Fruit fly (Drosophila melanogaster): Measurements from ENCODE around the gene CG40472.
A peak's percentile ranks its signal among the peaks of the same experiment; 100 is the strongest.

CG40472 gene

dm6 chr3L:24926882-24927281 is at the start of gene CG40472:
CG40472 (plus strand) TSS chr3L:24927130.
- TF ChIP-seq CG14711 (tag; optimal IDR thresholded peaks at IDR 0.05) (no peak), Mnt (GFP tag; optimal IDR thresholded peaks at IDR 0.05) (no peak)

dm6 chr3L:24974970-24975369 is 48.0 kb downstream of the CG40472 start:
- TF ChIP-seq kay (GFP tag; ENCODE audit: borderline replicate concordance) (peak; percentile 39), Crg-1 (GFP tag; optimal IDR thresholded peaks at IDR 0.05) (no peak), CG14711 (tag; optimal IDR thresholded peaks at IDR 0.05) (no peak)

dm6 chr3L:24975839-24976380 is 49.0 kb downstream of the CG40472 start, which contains the start of gene ND-AGGG:
ND-AGGG (plus strand) TSS chr3L:24976254.
- no peak for TF ChIP-seq CG5204 (GFP tag; optimal IDR thresholded peaks at IDR 0.05)
